Fruit fly (Drosophila melanogaster): Measurements from ENCODE around the gene MED1.

DNA sequence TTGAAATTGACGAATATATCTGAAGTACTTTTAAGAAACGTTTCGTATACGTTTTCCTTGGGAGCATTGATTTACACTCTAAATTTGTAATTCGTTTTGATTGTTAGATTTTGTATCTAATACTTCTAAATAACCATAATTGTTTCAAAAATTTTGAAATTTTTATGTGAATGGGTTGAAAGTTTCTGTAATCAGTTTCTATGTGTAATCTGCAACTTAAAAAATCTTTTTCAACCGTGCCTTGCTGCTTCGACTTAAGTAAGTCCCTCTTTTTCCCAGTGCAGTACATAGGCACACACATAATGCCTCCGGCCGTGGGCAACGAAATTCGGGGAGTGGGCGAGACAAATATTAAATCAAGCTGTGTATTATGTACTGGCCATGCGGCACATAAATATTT, 48.8 kb downstream of the MED1 start:
- no peak for TF ChIP-seq CG14711 (tag; optimal IDR thresholded peaks at IDR 0.05)
- no peak for TF ChIP-seq ovo (GFP tag; optimal IDR thresholded peaks at IDR 0.05)
- TF ChIP-seq Clk (GFP tag; optimal IDR thresholded peaks at IDR 0.05): no peak
- TF ChIP-seq cnc (optimal IDR thresholded peaks at IDR 0.05): no peak
- TF ChIP-seq kay (GFP tag; ENCODE audit: borderline replicate concordance): no peak
- TF ChIP-seq tj (GFP tag; optimal IDR thresholded peaks at IDR 0.05): no peak
- TF ChIP-seq CG1620 (GFP tag; optimal IDR thresholded peaks at IDR 0.05): no peak
- TF ChIP-seq cic (GFP tag; optimal IDR thresholded peaks at IDR 0.05): no peak
- TF ChIP-seq Mnt (GFP tag; optimal IDR thresholded peaks at IDR 0.05): no peak
- no peak for TF ChIP-seq toe (GFP tag; optimal IDR thresholded peaks at IDR 0.05)
- no peak for TF ChIP-seq CG7101 (tag; optimal IDR thresholded peaks at IDR 0.05)
- no peak for TF ChIP-seq CG7045 (GFP tag; optimal IDR thresholded peaks at IDR 0.05)
- TF ChIP-seq pad (GFP tag; optimal IDR thresholded peaks at IDR 0.05): no peak
- TF ChIP-seq CG33017 (tag; optimal IDR thresholded peaks at IDR 0.05): no peak
